Fruit fly (Drosophila melanogaster): ENCODE results near the gene CG43133.

dm6 chrX:18158967-18159366 lies 29.0 kb upstream of the CG43133 start:
- no peak for TF ChIP-seq EcR (GFP tag; optimal IDR thresholded peaks at IDR 0.05)
- no peak for TF ChIP-seq usp (GFP tag; optimal IDR thresholded peaks at IDR 0.05)
- TF ChIP-seq CG8478 (optimal IDR thresholded peaks at IDR 0.05): no peak
- no peak for TF ChIP-seq psq (optimal IDR thresholded peaks at IDR 0.05)

Measured in whole organism.